Fruit fly (Drosophila melanogaster) whole organism: ENCODE data around the gene opa.

Experiments
- CG8478 ChIP-seq: fragments of >200 bp; optimal IDR thresholded peaks from 2 replicates; lab custom pipeline; 2018; ENCODE audit warnings: inconsistent platforms
- Dll ChIP-seq: fragments of >200 bp; optimal IDR thresholded peaks from 2 replicates; lab custom pipeline; 2017
- EcR ChIP-seq, 2 experiments: fragments of >200 bp; optimal IDR thresholded peaks; 2 replicates each; lab custom pipeline; 2017; ENCODE audit warnings: missing biosample characterization in 2 of 2, missing genetic modification characterization in 2 of 2, missing genetic modification reagents in 2 of 2
- pan ChIP-seq: fragments of >200 bp; optimal IDR thresholded peaks from 2 replicates; lab custom pipeline; 2017
- psq ChIP-seq: fragments of >200 bp; optimal IDR thresholded peaks from 2 replicates; lab custom pipeline; 2017
- usp ChIP-seq: fragments of >200 bp; optimal IDR thresholded peaks from 2 replicates; lab custom pipeline; 2017; ENCODE audit warnings: missing biosample characterization, missing genetic modification characterization, mixed read lengths

- TF ChIP-seq CG8478 (lab: Kevin White, UChicago) (no peak), usp (GFP tag; lab: Kevin White, UChicago) (no peak), Dll (lab: Kevin White, UChicago) (no peak), EcR (GFP tag; optimal IDR thresholded peaks at IDR 0.05; lab: Kevin White, UChicago) (no peak), pan (lab: Kevin White, UChicago) (no peak), psq (lab: Kevin White, UChicago) (no peak)
Observed at dm6 chr3R:4901189-4901588, 48.6 kb downstream of the opa start.
